Fruit fly (Drosophila melanogaster): ENCODE results near the gene CG16974.

CG16974 gene

dm6 chr2L:13164994-13165801 lies 26.6 kb downstream of the CG16974 start, which contains the start of gene Sirt1 (continued):
- TF ChIP-seq NK7.1 (GFP tag; optimal IDR thresholded peaks at IDR 0.05), result peak; percentile 19
- peak; percentile 16 for TF ChIP-seq CG12219 (GFP tag; optimal IDR thresholded peaks at IDR 0.05)
- TF ChIP-seq HLH54F (GFP tag; optimal IDR thresholded peaks at IDR 0.05), result peak; percentile 53
- TF ChIP-seq CG17361 (GFP tag; IDR thresholded peaks at IDR 0.05), result peak; percentile 98
- no peak for TF ChIP-seq ERR (GFP tag; optimal IDR thresholded peaks at IDR 0.05)
- TF ChIP-seq cg (GFP tag; optimal IDR thresholded peaks at IDR 0.05), result peak; percentile 87
- peak; percentile 35; the same call in 1 of the 2 replicates for TF ChIP-seq Scr (GFP tag; IDR thresholded peaks at IDR 0.05; ENCODE audit: partially characterized antibody)
- TF ChIP-seq lmd (GFP tag; IDR thresholded peaks at IDR 0.05), result peak; percentile 90
- TF ChIP-seq Jarid2 (GFP tag; optimal IDR thresholded peaks at IDR 0.05), result peak; percentile 26
- TF ChIP-seq schlank (tag; optimal IDR thresholded peaks at IDR 0.05), result peak; percentile 41
- TF ChIP-seq CG10267 (tag; optimal IDR thresholded peaks at IDR 0.05), result peak; percentile 77
- no peak for TF ChIP-seq CG33213 (GFP tag; optimal IDR thresholded peaks at IDR 0.05)
- peak; percentile 84 for TF ChIP-seq CG32532 (GFP tag; IDR thresholded peaks at IDR 0.05)
- no peak for TF ChIP-seq Lim3 (GFP tag; IDR thresholded peaks at IDR 0.05)
- TF ChIP-seq lbe (GFP tag; optimal IDR thresholded peaks at IDR 0.05), result peak; percentile 32
- no peak; the same call in 3 of the 4 replicates for TF ChIP-seq Dll (GFP tag; IDR thresholded peaks at IDR 0.05; ENCODE audit: partially characterized antibody)
- TF ChIP-seq CG4404 (GFP tag; IDR thresholded peaks at IDR 0.05), result peak; percentile 86
- peak; percentile 18 for TF ChIP-seq CG4854 (GFP tag; optimal IDR thresholded peaks at IDR 0.05)
- peak; percentile 68 for TF ChIP-seq caup (GFP tag; optimal IDR thresholded peaks at IDR 0.05; ENCODE audit: severe bottlenecking)
- peak; percentile 93 for TF ChIP-seq CG12659 (GFP tag; optimal IDR thresholded peaks at IDR 0.05)
- peak; percentile 78 for TF ChIP-seq Fer3 (tag; optimal IDR thresholded peaks at IDR 0.05)
- TF ChIP-seq en (GFP tag; optimal IDR thresholded peaks at IDR 0.05), result no peak
- no peak; the same call in 1 of the 2 replicates for TF ChIP-seq toy (GFP tag; IDR thresholded peaks at IDR 0.05)
- TF ChIP-seq fru (optimal IDR thresholded peaks at IDR 0.05), result no peak
- TF ChIP-seq CG33557 (GFP tag; optimal IDR thresholded peaks at IDR 0.05), result peak; percentile 80
- no peak for TF ChIP-seq Trl (optimal IDR thresholded peaks at IDR 0.05)
- TF ChIP-seq Trl (GFP tag; optimal IDR thresholded peaks at IDR 0.05), result peak; percentile 14
- TF ChIP-seq twi (tag; optimal IDR thresholded peaks at IDR 0.05), result peak; percentile 87
- peak; percentile 65; the same call in 2 of the 3 replicates for TF ChIP-seq CG11560 (tag; IDR thresholded peaks at IDR 0.05)
- peak; percentile 4 for TF ChIP-seq Sry-δ (GFP tag; optimal IDR thresholded peaks at IDR 0.05)
- TF ChIP-seq btn (GFP tag; optimal IDR thresholded peaks at IDR 0.05), result no peak
- TF ChIP-seq pho (GFP tag; optimal IDR thresholded peaks at IDR 0.05), result peak; percentile 52
- TF ChIP-seq CG13296 (GFP tag; optimal IDR thresholded peaks at IDR 0.05), result peak; percentile 80
- TF ChIP-seq Hmx (GFP tag; optimal IDR thresholded peaks at IDR 0.05), result no peak
- TF ChIP-seq Camta (GFP tag; optimal IDR thresholded peaks at IDR 0.05), result peak; percentile 18
- peak; percentile 41 for TF ChIP-seq CG4282 (GFP tag; optimal IDR thresholded peaks at IDR 0.05)
- peak; percentile 85 for TF ChIP-seq gsb-n (tag; optimal IDR thresholded peaks at IDR 0.05)
- no peak for TF ChIP-seq p53 (GFP tag; optimal IDR thresholded peaks at IDR 0.05)
- TF ChIP-seq Atf6 (GFP tag; IDR thresholded peaks at IDR 0.05), result peak; percentile 75
- TF ChIP-seq B-H1 (GFP tag; IDR thresholded peaks at IDR 0.05), result peak; percentile 65
- TF ChIP-seq Mes4 (GFP tag; optimal IDR thresholded peaks at IDR 0.05), result no peak
- TF ChIP-seq sisA (GFP tag; IDR thresholded peaks at IDR 0.05), result peak; percentile 78
- no peak for TF ChIP-seq maf-S (GFP tag; optimal IDR thresholded peaks at IDR 0.05)
- peak; percentile 53 for TF ChIP-seq BtbVII (GFP tag; optimal IDR thresholded peaks at IDR 0.05)
- TF ChIP-seq odd (GFP tag; optimal IDR thresholded peaks at IDR 0.05), result peak; percentile 80
- peak in 1 of 2 experiments; percentile 49 for TF ChIP-seq crp (GFP tag; optimal IDR thresholded peaks at IDR 0.05)
- TF ChIP-seq CG18619 (GFP tag; optimal IDR thresholded peaks at IDR 0.05), result peak; percentile 89
- peak; percentile 64 for TF ChIP-seq nom (GFP tag; optimal IDR thresholded peaks at IDR 0.05)
- TF ChIP-seq CG18011 (GFP tag; optimal IDR thresholded peaks at IDR 0.05), result peak; percentile 47
